Worm (Caenorhabditis elegans) whole organism, L3 larva: ENCODE data around the gene F35H12.6.
A peak's percentile ranks its signal among the peaks of the same experiment; 100 is the strongest.

Experiments
- aly-2 ChIP-seq: fragments of 150-350 bp; optimal IDR thresholded peaks from 2 replicates; lab custom pipeline; 2014; ENCODE audit warnings: missing biosample characterization, missing genetic modification characterization
- ama-1 ChIP-seq: fragments of 150-350 bp; optimal IDR thresholded peaks from 2 replicates; lab custom pipeline; 2018
- elt-1 ChIP-seq: fragments of 150-350 bp; optimal IDR thresholded peaks from 2 replicates; lab custom pipeline; 2014; ENCODE audit warnings: missing biosample characterization, missing genetic modification characterization
- fkh-10 ChIP-seq: sonication (generic microtip); optimal IDR thresholded peaks from 2 replicates; lab custom pipeline; 2017; ENCODE audit warnings: missing biosample characterization, missing genetic modification reagents, missing genetic modification characterization
- lin-15B ChIP-seq: fragments of 150-350 bp; optimal IDR thresholded peaks from 2 replicates; lab custom pipeline; 2014; ENCODE audit warnings: missing biosample characterization, missing genetic modification characterization
- lin-39 ChIP-seq: fragments of 150-350 bp; optimal IDR thresholded peaks from 2 replicates; lab custom pipeline; 2018; ENCODE audit warnings: missing biosample characterization, missing genetic modification reagents, missing genetic modification characterization
- mdl-1 ChIP-seq: fragments of 150-350 bp; optimal IDR thresholded peaks from 2 replicates; lab custom pipeline; 2014; ENCODE audit warnings: missing biosample characterization, missing genetic modification characterization
- nhr-237 ChIP-seq: fragments of 150-350 bp; optimal IDR thresholded peaks from 2 replicates; lab custom pipeline; 2014; ENCODE audit warnings: missing biosample characterization, missing genetic modification characterization
- nhr-28 ChIP-seq: fragments of 150-350 bp; optimal IDR thresholded peaks from 2 replicates; lab custom pipeline; 2014; ENCODE audit warnings: missing biosample characterization, missing genetic modification characterization
- snpc-4 ChIP-seq: fragments of 150-350 bp; optimal IDR thresholded peaks from 2 replicates; lab custom pipeline; 2014; ENCODE audit warnings: missing biosample characterization, missing genetic modification characterization
- zag-1 ChIP-seq: fragments of 150-350 bp; optimal IDR thresholded peaks from 2 replicates; lab custom pipeline; 2014; ENCODE audit warnings: missing biosample characterization, missing genetic modification characterization
- ztf-11 ChIP-seq: fragments of 150-350 bp; optimal IDR thresholded peaks from 2 replicates; lab custom pipeline; 2014; ENCODE audit warnings: missing biosample characterization, missing genetic modification characterization

DNA sequence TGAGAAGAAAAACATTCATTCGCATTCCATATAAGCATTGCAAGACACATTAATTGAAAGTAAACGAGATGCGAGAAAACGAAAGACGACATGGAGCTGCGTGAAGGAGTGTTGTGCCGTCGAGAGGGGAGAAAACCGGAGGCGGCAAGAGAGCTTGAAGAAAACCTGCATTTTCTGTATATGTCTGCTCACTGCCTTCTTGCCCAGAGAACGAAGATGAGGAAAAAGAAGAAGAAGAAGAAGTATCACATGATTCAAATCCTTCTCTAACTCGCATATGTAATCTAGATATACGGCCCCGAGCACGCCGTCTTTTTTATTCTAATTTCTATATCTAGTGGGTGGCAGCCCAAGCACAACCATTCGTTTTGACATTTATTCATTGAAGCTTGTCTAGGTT, 2.8 kb upstream of the F35H12.6 start:
- no peak for TF ChIP-seq zag-1
- no peak for TF ChIP-seq nhr-28
- no peak for TF ChIP-seq mdl-1
- no peak for TF ChIP-seq lin-15B
- no peak for TF ChIP-seq snpc-4 (tag; lab: Kevin White, UChicago)
- TF ChIP-seq ztf-11 (tag; lab: Kevin White, UChicago), result no peak
- TF ChIP-seq nhr-237, result no peak
- no peak for TF ChIP-seq aly-2 (tag; lab: Kevin White, UChicago)
- TF ChIP-seq fkh-10 (GFP tag; lab: Kevin White, UChicago), result peak; percentile 24
- TF ChIP-seq lin-39 (tag; lab: Kevin White, UChicago), result no peak
- no peak for TF ChIP-seq elt-1 (tag; lab: Kevin White, UChicago)
- TF ChIP-seq ama-1, result no peak
